Fruit fly (Drosophila melanogaster) whole organism, embryonic: ENCODE data around the gene CG7879.
A peak's percentile ranks its signal among the peaks of the same experiment; 100 is the strongest.

Experiments
- Atf-2 ChIP-seq: fragments of 200-800 bp; sonication (Bioruptor generic); optimal IDR thresholded peaks from 2 replicates; lab custom pipeline; 2016; ENCODE audit warnings: missing biosample characterization, missing genetic modification characterization
- Atf6 ChIP-seq: fragments of 200-800 bp; sonication (Bioruptor generic); IDR thresholded peaks from 2 replicates; pipeline ENCODE4 v1.3.6; 2022; ENCODE audit warnings: missing biosample characterization, missing genetic modification characterization
- B-H1 ChIP-seq: fragments of 200-800 bp; sonication (Bioruptor generic); IDR thresholded peaks from 3 replicates; pipeline ENCODE4 v1.3.6; 2022; ENCODE audit warnings: missing biosample characterization, missing genetic modification characterization
- CG10147 ChIP-seq: fragments of 200-800 bp; sonication (Bioruptor generic); optimal IDR thresholded peaks from 2 replicates; lab custom pipeline; 2019; ENCODE audit warnings: missing biosample characterization, mild to moderate bottlenecking, missing genetic modification characterization, moderate library complexity
- CG10321 ChIP-seq: fragments of 200-800 bp; sonication (Bioruptor generic); IDR thresholded peaks from 2 replicates; pipeline ENCODE4 v1.3.6; 2022; ENCODE audit warnings: missing biosample characterization, missing genetic modification characterization
- CG10959 ChIP-seq: fragments of 200-800 bp; sonication (Bioruptor generic); IDR thresholded peaks from 2 replicates; pipeline ENCODE4 v1.3.6; 2022; ENCODE audit warnings: missing biosample characterization, missing genetic modification characterization
- CG11093 ChIP-seq: fragments of 200-800 bp; sonication (Bioruptor generic); IDR thresholded peaks from 3 replicates; pipeline ENCODE4 v1.3.6; 2022; ENCODE audit warnings: missing biosample characterization, missing genetic modification characterization
- CG12071 ChIP-seq: fragments of 200-800 bp; sonication (Bioruptor generic); optimal IDR thresholded peaks from 3 replicates; lab custom pipeline; 2018; ENCODE audit warnings: missing biosample characterization, mild to moderate bottlenecking, missing genetic modification characterization
- CG12299 ChIP-seq: fragments of 200-800 bp; sonication (Bioruptor generic); optimal IDR thresholded peaks from 2 replicates; lab custom pipeline; 2018; ENCODE audit warnings: missing biosample characterization, mild to moderate bottlenecking, missing genetic modification characterization
- CG13775 ChIP-seq: fragments of 200-800 bp; sonication (Bioruptor generic); optimal IDR thresholded peaks from 3 replicates; lab custom pipeline; 2017; ENCODE audit warnings: missing biosample characterization, mild to moderate bottlenecking, missing genetic modification characterization
- CG13894 ChIP-seq: fragments of 200-800 bp; sonication (Bioruptor generic); optimal IDR thresholded peaks from 3 replicates; lab custom pipeline; 2018; ENCODE audit warnings: missing biosample characterization, mild to moderate bottlenecking, missing genetic modification characterization, moderate library complexity
- CG16813 ChIP-seq: fragments of 200-800 bp; sonication (Bioruptor generic); IDR thresholded peaks from 3 replicates; pipeline ENCODE4 v1.3.6; 2022; ENCODE audit warnings: missing biosample characterization, missing genetic modification characterization; ENCODE audit not compliant: partially characterized antibody
- CG17568 ChIP-seq: fragments of 200-800 bp; sonication (Bioruptor generic); optimal IDR thresholded peaks from 2 replicates; lab custom pipeline; 2018; ENCODE audit warnings: missing biosample characterization, mild to moderate bottlenecking, missing genetic modification characterization, moderate library complexity
- CG18476 ChIP-seq: fragments of 200-800 bp; sonication (Bioruptor generic); optimal IDR thresholded peaks from 2 replicates; lab custom pipeline; 2016; ENCODE audit warnings: missing biosample characterization, mild to moderate bottlenecking, missing genetic modification characterization
- CG2202 ChIP-seq: fragments of 200-800 bp; sonication (Bioruptor generic); optimal IDR thresholded peaks from 2 replicates; lab custom pipeline; 2018; ENCODE audit warnings: missing biosample characterization, mild to moderate bottlenecking, missing genetic modification characterization
- CG2678 ChIP-seq: fragments of 200-800 bp; sonication (Bioruptor generic); optimal IDR thresholded peaks from 3 replicates; lab custom pipeline; 2019; ENCODE audit warnings: missing biosample characterization, mild to moderate bottlenecking, missing genetic modification characterization, moderate library complexity
- CG3163 ChIP-seq: fragments of 200-800 bp; sonication (Bioruptor generic); optimal IDR thresholded peaks from 3 replicates; lab custom pipeline; 2016; ENCODE audit warnings: missing biosample characterization, missing genetic modification characterization
- CG3847 ChIP-seq: fragments of 200-800 bp; sonication (Bioruptor generic); IDR thresholded peaks from 2 replicates; pipeline ENCODE4 v1.3.6; 2022; ENCODE audit warnings: missing biosample characterization, missing genetic modification characterization
- CG4360 ChIP-seq: fragments of 200-800 bp; sonication (Bioruptor generic); IDR thresholded peaks from 2 replicates; pipeline ENCODE4 v1.3.6; 2022; ENCODE audit warnings: missing biosample characterization, missing genetic modification characterization
- CG8388 ChIP-seq: fragments of 200-800 bp; sonication (Bioruptor generic); optimal IDR thresholded peaks from 2 replicates; lab custom pipeline; 2019; ENCODE audit warnings: missing biosample characterization, mild to moderate bottlenecking, missing genetic modification characterization, moderate library complexity
- CG9932 ChIP-seq: fragments of 200-800 bp; sonication (Bioruptor generic); IDR thresholded peaks from 2 replicates; pipeline ENCODE4 v1.3.6; 2022; ENCODE audit warnings: missing biosample characterization, missing genetic modification characterization
- CkIIα-i1 ChIP-seq: fragments of 200-800 bp; sonication (Bioruptor generic); IDR thresholded peaks from 2 replicates; pipeline ENCODE4 v1.3.6; 2022; ENCODE audit warnings: missing biosample characterization, missing genetic modification characterization
- Dbx ChIP-seq: fragments of 200-800 bp; sonication (Bioruptor generic); IDR thresholded peaks from 3 replicates; pipeline ENCODE4 v1.3.6; 2022; ENCODE audit warnings: missing biosample characterization, missing genetic modification characterization
- Ets65A ChIP-seq: fragments of 200-800 bp; sonication (Bioruptor generic); peaks from one replicate; lab custom pipeline; 2016; ENCODE audit warnings: missing biosample characterization, missing genetic modification characterization
- Hr51 ChIP-seq, 2 experiments: fragments of 200-800 bp; sonication (Bioruptor generic); optimal IDR thresholded peaks; 2 replicates in 1 of 2; 3 replicates in 1 of 2; lab custom pipeline; 2016 to 2018; ENCODE audit warnings: missing biosample characterization in 2 of 2, missing genetic modification characterization in 2 of 2, mild to moderate bottlenecking in 1 of 2, moderate library complexity in 1 of 2
- Kr ChIP-seq: fragments of 200-800 bp; sonication (Bioruptor generic); optimal IDR thresholded peaks from 2 replicates; lab custom pipeline; 2017; ENCODE audit warnings: missing biosample characterization, mild to moderate bottlenecking, missing genetic modification characterization
- Med ChIP-seq: fragments of 200-800 bp; sonication (Bioruptor generic); peaks from one replicate; lab custom pipeline; 2016; ENCODE audit warnings: missing biosample characterization, missing genetic modification characterization, mild to moderate bottlenecking, inconsistent platforms, moderate library complexity
- Opbp ChIP-seq: fragments of 200-800 bp; sonication (Bioruptor generic); IDR thresholded peaks from 3 replicates; pipeline ENCODE4 v1.3.6; 2022; ENCODE audit warnings: missing biosample characterization, missing genetic modification characterization; ENCODE audit not compliant: partially characterized antibody
- Poxn ChIP-seq: fragments of 200-800 bp; sonication (Bioruptor generic); IDR thresholded peaks from 2 replicates; pipeline ENCODE4 v1.3.6; 2022; ENCODE audit warnings: missing biosample characterization, missing genetic modification characterization
- Rfx ChIP-seq: fragments of 200-800 bp; sonication (Bioruptor generic); IDR thresholded peaks from 2 replicates; pipeline ENCODE4 v1.3.6; 2022; ENCODE audit warnings: missing biosample characterization, missing genetic modification characterization
- TFAM ChIP-seq: fragments of 200-800 bp; sonication (Bioruptor generic); optimal IDR thresholded peaks from 2 replicates; lab custom pipeline; 2017; ENCODE audit warnings: missing biosample characterization, missing genetic modification characterization, inconsistent platforms
- aop ChIP-seq: fragments of 200-800 bp; sonication (Bioruptor generic); IDR thresholded peaks from 2 replicates; pipeline ENCODE4 v1.3.6; 2022; ENCODE audit warnings: missing biosample characterization, missing genetic modification characterization
- cwo ChIP-seq: fragments of 200-800 bp; sonication (Bioruptor generic); optimal IDR thresholded peaks from 3 replicates; lab custom pipeline; 2017; ENCODE audit warnings: missing biosample characterization, missing genetic modification characterization, mild to moderate bottlenecking, moderate library complexity, missing genetic modification reagents
- gce ChIP-seq: fragments of 200-800 bp; sonication (Bioruptor generic); IDR thresholded peaks from 3 replicates; pipeline ENCODE4 v1.3.6; 2022; ENCODE audit warnings: missing biosample characterization, missing genetic modification characterization
- gcm2 ChIP-seq: fragments of 200-800 bp; sonication (Bioruptor generic); optimal IDR thresholded peaks from 2 replicates; lab custom pipeline; 2016; ENCODE audit warnings: missing biosample characterization, missing genetic modification characterization
- hb ChIP-seq: fragments of 200-800 bp; sonication (Bioruptor generic); IDR thresholded peaks from 3 replicates; pipeline ENCODE4 v1.3.6; 2022; ENCODE audit warnings: missing biosample characterization, missing genetic modification characterization; ENCODE audit not compliant: partially characterized antibody
- hth ChIP-seq: fragments of >200 bp; optimal IDR thresholded peaks from 2 replicates; lab custom pipeline; 2017; ENCODE audit warnings: inconsistent platforms
- insv ChIP-seq, 2 experiments: fragments of 200-800 bp; sonication (Bioruptor generic); optimal IDR thresholded peaks; 3 replicates each; lab custom pipeline; 2016 to 2018; ENCODE audit warnings: missing biosample characterization in 2 of 2, missing genetic modification characterization in 2 of 2
- jumu ChIP-seq: fragments of 200-800 bp; sonication (Bioruptor generic); optimal IDR thresholded peaks from 3 replicates; lab custom pipeline; 2016; ENCODE audit warnings: missing biosample characterization, missing genetic modification characterization
- pan ChIP-seq, 4 experiments: fragments of >200 bp in 3 of 4; fragments of 200-800 bp in 1 of 4; sonication (Bioruptor generic) in 1 of 4; optimal IDR thresholded peaks in 3 of 4; IDR thresholded peaks in 1 of 4; 2 replicates each; pipeline versions ENCODE4 v1.3.6 to Lab custom; 2017 to 2022; ENCODE audit warnings: missing biosample characterization in 2 of 4, missing genetic modification characterization in 2 of 4, mixed read lengths in 1 of 4
- pb ChIP-seq: fragments of 200-800 bp; sonication (Bioruptor generic); optimal IDR thresholded peaks from 3 replicates; lab custom pipeline; 2016; ENCODE audit warnings: missing biosample characterization, missing genetic modification characterization
- ro ChIP-seq: fragments of 200-800 bp; sonication (Bioruptor generic); IDR thresholded peaks from 2 replicates; pipeline ENCODE4 v1.3.6; 2022; ENCODE audit warnings: missing biosample characterization, missing genetic modification characterization
- shn ChIP-seq: fragments of 200-800 bp; sonication (Bioruptor generic); optimal IDR thresholded peaks from 3 replicates; lab custom pipeline; 2016; ENCODE audit warnings: missing biosample characterization, missing genetic modification characterization
- slbo ChIP-seq: fragments of 200-800 bp; sonication (Bioruptor generic); IDR thresholded peaks from 2 replicates; pipeline ENCODE4 v1.3.6; 2022; ENCODE audit warnings: missing biosample characterization, missing genetic modification characterization
- stc ChIP-seq: fragments of 200-800 bp; sonication (Bioruptor generic); IDR thresholded peaks from 2 replicates; pipeline ENCODE4 v1.3.6; 2022; ENCODE audit warnings: missing biosample characterization, missing genetic modification characterization
- tgo ChIP-seq: fragments of 200-800 bp; sonication (Bioruptor generic); IDR thresholded peaks from 3 replicates; pipeline ENCODE4 v1.3.6; 2022; ENCODE audit warnings: missing biosample characterization, missing genetic modification characterization
- trh ChIP-seq: fragments of 200-800 bp; sonication (Bioruptor generic); optimal IDR thresholded peaks from 2 replicates; lab custom pipeline; 2016; ENCODE audit warnings: missing biosample characterization, missing genetic modification characterization
- zfh1 ChIP-seq: fragments of 200-800 bp; sonication (Bioruptor generic); IDR thresholded peaks from 3 replicates; pipeline ENCODE4 v1.3.6; 2022; ENCODE audit warnings: missing biosample characterization, missing genetic modification characterization

The CG7879 gene

dm6 chr3L:1550914-1551313, 17.5 kb downstream of the CG7879 start:
- no peak for TF ChIP-seq Atf6 (GFP tag; lab: Robert Waterston, UW)
- TF ChIP-seq hth = no peak
- TF ChIP-seq cwo (GFP tag; lab: Kevin White, UChicago) = no peak
- no peak for TF ChIP-seq CG17568
- no peak for TF ChIP-seq CG4360 (GFP tag; lab: Robert Waterston, UW)
- TF ChIP-seq Atf-2 (GFP tag; lab: Kevin White, UChicago) = no peak
- TF ChIP-seq CG18476 (GFP tag; lab: Kevin White, UChicago) = no peak
- no peak for TF ChIP-seq gce
- no peak for TF ChIP-seq aop
- TF ChIP-seq jumu (GFP tag; lab: Kevin White, UChicago) = no peak
- TF ChIP-seq gcm2 (GFP tag; lab: Kevin White, UChicago) = no peak
- TF ChIP-seq CG12071 (GFP tag; lab: Kevin White, UChicago) = no peak
- TF ChIP-seq Ets65A = peak; percentile 85
- no peak for TF ChIP-seq Kr
- TF ChIP-seq TFAM (GFP tag; lab: Kevin White, UChicago) = no peak
- TF ChIP-seq zfh1 (GFP tag; lab: Robert Waterston, UW) = no peak
- no peak for TF ChIP-seq ro (GFP tag; lab: Robert Waterston, UW)
- 0 out of 2 replicates have a peak, but pooled peaks have one; percentile 25 for TF ChIP-seq CG3847 (GFP tag; lab: Robert Waterston, UW)
- no peak for TF ChIP-seq shn (GFP tag; lab: Kevin White, UChicago)
- no peak for TF ChIP-seq B-H1 (GFP tag; lab: Robert Waterston, UW)
- no peak for TF ChIP-seq CG13775 (GFP tag; lab: Kevin White, UChicago)
- 0 out of 2 replicates have a peak, but pooled peaks have one; percentile 9 for TF ChIP-seq slbo (GFP tag; lab: Robert Waterston, UW)
- TF ChIP-seq CG9932 (GFP tag; lab: Robert Waterston, UW) = no peak
- TF ChIP-seq Dbx = 0 out of 3 replicates have a peak, but pooled peaks have one; percentile 20
- TF ChIP-seq CkIIα-i1 = no peak
- TF ChIP-seq tgo (GFP tag; lab: Robert Waterston, UW) = no peak
- no peak for TF ChIP-seq CG10321
- TF ChIP-seq pb (GFP tag; lab: Kevin White, UChicago) = no peak
- no peak for TF ChIP-seq stc (GFP tag; lab: Robert Waterston, UW)
- TF ChIP-seq Hr51 (GFP tag; optimal IDR thresholded peaks at IDR 0.05; lab: Kevin White, UChicago) = no peak
- TF ChIP-seq CG13894 = no peak
- TF ChIP-seq CG2202 (tag; lab: Kevin White, UChicago) = no peak
- no peak for TF ChIP-seq insv (GFP tag; optimal IDR thresholded peaks at IDR 0.05; lab: Kevin White, UChicago)
- TF ChIP-seq Poxn (GFP tag; lab: Robert Waterston, UW) = no peak
- TF ChIP-seq CG10147 = no peak
- TF ChIP-seq CG16813 (GFP tag; lab: Robert Waterston, UW) = 0 out of 3 replicates have a peak, but pooled peaks have one; percentile 7
- no peak for TF ChIP-seq Rfx (GFP tag; lab: Robert Waterston, UW)
- TF ChIP-seq CG8388 = no peak
- no peak for TF ChIP-seq hb (GFP tag; lab: Robert Waterston, UW)
- TF ChIP-seq pan (optimal IDR thresholded peaks at IDR 0.05; lab: Kevin White, UChicago) = no peak
- no peak for TF ChIP-seq pan (GFP tag; optimal IDR thresholded peaks at IDR 0.05 in 1 of 2, IDR thresholded peaks at IDR 0.05 in 1 of 2)
- TF ChIP-seq Opbp (GFP tag; lab: Robert Waterston, UW) = no peak
- TF ChIP-seq CG12299 (tag; lab: Kevin White, UChicago) = no peak
- TF ChIP-seq CG10959 (GFP tag; lab: Robert Waterston, UW) = no peak
- TF ChIP-seq CG2678 (tag; lab: Kevin White, UChicago) = no peak
- TF ChIP-seq Med (GFP tag; lab: Kevin White, UChicago) = peak; percentile 33
- no peak for TF ChIP-seq trh (GFP tag; lab: Kevin White, UChicago)
- TF ChIP-seq CG11093 = no peak
- no peak for TF ChIP-seq CG3163
- TF ChIP-seq, all 482 proteins: peak for 6
